Worm (Caenorhabditis elegans): ENCODE results near the gene Y41E3.13.

Gene Y41E3.13

DNA sequence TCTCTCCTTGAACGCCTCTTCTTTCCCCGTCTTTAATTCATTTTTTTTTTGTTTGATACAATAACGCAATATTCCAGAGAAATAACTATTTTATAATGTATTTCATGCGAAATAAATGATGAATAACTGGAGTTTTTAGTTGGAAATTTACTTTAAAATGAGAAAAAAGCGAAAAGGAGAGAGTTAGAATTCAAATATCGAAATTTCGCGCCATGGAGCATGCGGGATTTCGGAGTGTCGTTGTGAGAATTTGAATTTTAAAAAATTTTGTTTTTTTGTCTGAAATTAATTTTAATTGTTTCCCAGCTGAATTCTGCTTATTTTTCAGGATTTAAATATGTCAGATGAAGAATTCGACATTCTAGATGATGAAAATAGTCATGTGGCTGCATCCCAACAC is 32.7 kb upstream of the Y41E3.13 start, which contains the start of gene fcd-2 (continued):
- TF ChIP-seq gei-17 (GFP tag; optimal IDR thresholded peaks at IDR 0.05) (no peak), lin-54 (GFP tag; optimal IDR thresholded peaks at IDR 0.05) (peak; percentile 92), F23B12.7 (tag; optimal IDR thresholded peaks at IDR 0.05; ENCODE audit: insufficient read depth) (peak; percentile 77), egl-44 (GFP tag; IDR thresholded peaks at IDR 0.05) (no peak), lir-1 (GFP tag; conservative IDR thresholded peaks at IDR 0.05) (no peak), tbp1 (GFP tag; optimal IDR thresholded peaks at IDR 0.05) (peak; percentile 48), dpff-1 (tag; optimal IDR thresholded peaks at IDR 0.05) (no peak), unc-130 (GFP tag; optimal IDR thresholded peaks at IDR 0.05) (no peak), snpc-1.3 (tag; optimal IDR thresholded peaks at IDR 0.05; ENCODE audit: insufficient read depth) (peak; percentile 6), dpl-1 (GFP tag; optimal IDR thresholded peaks at IDR 0.05) (peak; percentile 85), ccch-3 (GFP tag; optimal IDR thresholded peaks at IDR 0.05) (no peak), D2030.7 (GFP tag; IDR thresholded peaks at IDR 0.05) (0 out of 2 replicates have a peak, but pooled peaks have one; percentile 19), tbx-9 (tag; optimal IDR thresholded peaks at IDR 0.05; ENCODE audit: borderline replicate concordance) (no peak), hlh-26 (GFP tag; conservative IDR thresholded peaks at IDR 0.05) (no peak), attf-3 (GFP tag; conservative IDR thresholded peaks at IDR 0.05) (peak; percentile 95), hmg-1.2 (GFP tag; IDR thresholded peaks at IDR 0.05) (0 out of 2 replicates have a peak, but pooled peaks have one; percentile 24), B0019.2 (GFP tag; conservative IDR thresholded peaks at IDR 0.05) (no peak), ceh-100 (GFP tag; IDR thresholded peaks at IDR 0.05) (no peak), nfyb-1 (GFP tag; IDR thresholded peaks at IDR 0.05) (no peak), cebp-1 (GFP tag; IDR thresholded peaks at IDR 0.05) (no peak), cebp-1 (tag; optimal IDR thresholded peaks at IDR 0.05) (peak; percentile 41), madf-6 (GFP tag; IDR thresholded peaks at IDR 0.05) (peak; percentile 61), rec-8 (tag; optimal IDR thresholded peaks at IDR 0.05) (no peak), mes-4 (tag; optimal IDR thresholded peaks at IDR 0.05) (no peak), lag-1 (GFP tag; IDR thresholded peaks at IDR 0.05) (no peak), snpc-1.1 (tag; optimal IDR thresholded peaks at IDR 0.05; ENCODE audit: insufficient read depth) (peak; percentile 66), attf-6 (GFP tag; IDR thresholded peaks at IDR 0.05) (peak; percentile 89), aptf-3 (GFP tag; IDR thresholded peaks at IDR 0.05) (no peak), ama-1 (optimal IDR thresholded peaks at IDR 0.05) (no peak), ama-1 (GFP tag; optimal IDR thresholded peaks at IDR 0.05) (peak in 1 of 2 experiments; percentile 24), lsl-1 (GFP tag; optimal IDR thresholded peaks at IDR 0.05) (peak; percentile 23)

DNA sequence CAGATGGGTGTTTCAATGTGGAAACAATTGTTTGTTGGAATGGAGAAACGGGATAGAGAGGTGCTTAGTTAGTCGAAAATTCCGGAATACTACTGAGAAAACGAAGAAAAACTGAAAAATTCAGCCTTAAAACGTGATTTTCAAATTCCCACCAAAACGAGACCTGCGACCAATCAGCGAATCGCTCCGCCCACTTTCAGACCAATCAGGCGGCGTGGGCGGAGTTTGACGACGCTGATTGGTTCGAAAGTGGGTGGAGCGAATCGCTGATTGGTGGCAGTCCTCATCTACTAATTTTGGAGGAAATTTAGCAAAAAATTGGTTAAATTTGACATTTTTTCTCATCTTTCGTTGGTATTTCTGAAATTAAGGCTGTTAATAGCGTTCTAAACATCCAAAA is 30.8 kb upstream of the Y41E3.13 start:
- TF ChIP-seq nfyb-1 (GFP tag; IDR thresholded peaks at IDR 0.05) (peak; percentile 91), hlh-12 (tag; optimal IDR thresholded peaks at IDR 0.05) (no peak), nfya-2 (GFP tag; IDR thresholded peaks at IDR 0.05) (0 out of 2 replicates have a peak, but pooled peaks have one; percentile 52)

DNA sequence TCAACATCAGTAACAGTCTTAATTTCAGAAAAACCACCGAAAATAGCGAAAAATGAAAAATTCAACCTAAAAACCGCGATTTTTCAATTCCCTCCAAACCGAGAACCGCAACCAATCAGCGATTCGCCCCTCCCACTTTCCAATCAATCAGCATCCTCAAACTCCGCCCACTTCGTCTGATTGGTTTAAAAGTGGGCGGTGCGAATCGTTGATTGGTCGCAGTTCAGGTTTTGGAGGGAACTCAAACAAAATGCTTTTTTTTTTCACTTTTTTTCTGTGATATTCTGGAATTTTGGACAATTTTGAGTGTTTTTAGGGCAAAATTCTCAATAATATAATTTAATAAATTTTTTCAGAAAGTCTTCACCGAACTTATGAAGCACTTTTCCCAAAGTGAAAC is 30.2 kb upstream of the Y41E3.13 start:
- TF ChIP-seq ceh-100 (GFP tag; IDR thresholded peaks at IDR 0.05) (no peak), ekl-4 (GFP tag; IDR thresholded peaks at IDR 0.05) (no peak), ceh-27 (GFP tag; optimal IDR thresholded peaks at IDR 0.05) (no peak), hsf-1 (GFP tag; IDR thresholded peaks at IDR 0.05) (no peak), nfyb-1 (GFP tag; IDR thresholded peaks at IDR 0.05) (peak; percentile 73), nhr-27 (tag; optimal IDR thresholded peaks at IDR 0.05) (no peak), gei-17 (GFP tag; optimal IDR thresholded peaks at IDR 0.05) (no peak)
